Worm (Caenorhabditis elegans): ENCODE results near the gene Y41E3.18.
"Not testable (repeated sequence)": the region's sequence is repeated elsewhere in the genome, so short reads cannot be mapped to it uniquely, and the experiment has no call there.

DNA sequence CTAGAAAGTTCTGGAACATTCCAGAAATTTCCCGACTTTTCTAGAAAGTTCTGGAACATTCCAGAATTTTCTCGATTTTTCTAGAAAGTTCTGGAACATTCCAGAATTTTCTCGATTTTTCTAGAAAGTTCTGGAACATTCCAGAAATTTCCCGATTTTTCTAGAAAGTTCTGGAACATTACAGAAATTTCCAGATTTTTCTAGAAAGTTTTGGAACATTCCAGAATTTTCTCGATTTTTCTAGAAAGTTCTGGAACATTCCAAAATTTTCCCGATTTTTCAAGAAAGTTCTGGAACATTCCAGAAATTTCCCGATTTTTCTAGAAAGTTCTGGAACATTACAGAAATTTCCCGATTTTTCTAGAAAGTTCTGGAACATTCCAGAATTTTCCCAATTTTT lies 6.4 kb downstream of the Y41E3.18 start:
- TF ChIP-seq jun-1 (tag; optimal IDR thresholded peaks at IDR 0.05); lir-3 (tag; optimal IDR thresholded peaks at IDR 0.05; ENCODE audit: poor library complexity); tbx-2 (tag; optimal IDR thresholded peaks at IDR 0.05); swsn-7 (tag; optimal IDR thresholded peaks at IDR 0.05); lsy-2 (tag; optimal IDR thresholded peaks at IDR 0.05); mep-1 (tag; optimal IDR thresholded peaks at IDR 0.05); sup-37 (GFP tag; optimal IDR thresholded peaks at IDR 0.05); dsc-1 (tag; optimal IDR thresholded peaks at IDR 0.05); rnt-1 (tag; optimal IDR thresholded peaks at IDR 0.05): not testable (repeated sequence)

Data from whole organism, L1 larva.